Worm (Caenorhabditis elegans) whole organism, young adult: ENCODE results near the gene mrp-5.

Source experiments
- B0336.3 ChIP-seq: fragments of 200-800 bp; sonication (Bioruptor generic); IDR thresholded peaks from 2 replicates; pipeline ENCODE4 v1.3.6; 2022; ENCODE audit warnings: missing genetic modification characterization, missing compliant biosample characterization
- C17E4.6 ChIP-seq: fragments of 200-800 bp; sonication (Bioruptor generic); IDR thresholded peaks from 2 replicates; pipeline ENCODE4 v1.3.6; 2022; ENCODE audit warnings: missing genetic modification reagents, missing genetic modification characterization, missing compliant biosample characterization
- F23B12.7 ChIP-seq: sonication (generic microtip); optimal IDR thresholded peaks from 2 replicates; lab custom pipeline; 2017; ENCODE audit warnings: missing genetic modification characterization, mild to moderate bottlenecking, missing compliant biosample characterization, antibody characterized with exemption, moderate library complexity; ENCODE audit not compliant: insufficient read depth
- K11D2.4 ChIP-seq: fragments of 200-800 bp; sonication (Bioruptor generic); IDR thresholded peaks from 2 replicates; pipeline ENCODE4 v1.3.6; 2022; ENCODE audit warnings: missing genetic modification reagents, missing genetic modification characterization, missing compliant biosample characterization
- K12H6.12 ChIP-seq: fragments of 200-800 bp; sonication (Bioruptor generic); optimal IDR thresholded peaks from 2 replicates; lab custom pipeline; 2018; ENCODE audit warnings: mild to moderate bottlenecking, missing genetic modification characterization, missing compliant biosample characterization
- ZK185.1 ChIP-seq: sonication (generic microtip); optimal IDR thresholded peaks from 2 replicates; lab custom pipeline; 2016; ENCODE audit warnings: mild to moderate bottlenecking, missing genetic modification characterization, missing compliant biosample characterization; ENCODE audit not compliant: poor library complexity, severe bottlenecking
- athp-1 ChIP-seq: sonication (generic microtip); optimal IDR thresholded peaks from 2 replicates; lab custom pipeline; 2017; ENCODE audit warnings: mild to moderate bottlenecking, missing genetic modification characterization, missing compliant biosample characterization
- attf-5 ChIP-seq: fragments of 200-800 bp; sonication (Bioruptor generic); optimal IDR thresholded peaks from 2 replicates; lab custom pipeline; 2018; ENCODE audit warnings: mild to moderate bottlenecking, missing genetic modification characterization, missing compliant biosample characterization
- cebp-1 ChIP-seq, 2 experiments: fragments of 200-800 bp in 1 of 2; sonication (Bioruptor generic) in 1 of 2; sonication (generic microtip) in 1 of 2; IDR thresholded peaks in 1 of 2; optimal IDR thresholded peaks in 1 of 2; 2 replicates each; pipeline versions ENCODE4 v1.3.6 to Lab custom; 2017 to 2022; ENCODE audit warnings: missing compliant biosample characterization in 2 of 2, missing genetic modification characterization in 2 of 2, mild to moderate bottlenecking in 1 of 2, missing genetic modification reagents in 1 of 2, moderate library complexity in 1 of 2
- ceh-27 ChIP-seq: fragments of 200-800 bp; sonication (Bioruptor generic); optimal IDR thresholded peaks from 2 replicates; lab custom pipeline; 2018; ENCODE audit warnings: mild to moderate bottlenecking, missing genetic modification characterization, moderate library complexity, missing compliant biosample characterization
- chd-7 ChIP-seq: sonication (generic microtip); optimal IDR thresholded peaks from 2 replicates; lab custom pipeline; 2016; ENCODE audit warnings: mild to moderate bottlenecking, missing genetic modification characterization, moderate library complexity, missing compliant biosample characterization
- dox-1 ChIP-seq: fragments of 200-800 bp; sonication (Bioruptor generic); IDR thresholded peaks from 2 replicates; pipeline ENCODE4 v1.3.6; 2022; ENCODE audit warnings: missing genetic modification reagents, missing genetic modification characterization, missing compliant biosample characterization
- hmg-1.2 ChIP-seq: fragments of 200-800 bp; sonication (Bioruptor generic); IDR thresholded peaks from 2 replicates; pipeline ENCODE4 v1.3.6; 2022; ENCODE audit warnings: missing genetic modification reagents, missing genetic modification characterization, missing compliant biosample characterization
- let-607 ChIP-seq, 2 experiments: fragments of 200-800 bp in 1 of 2; sonication (Bioruptor generic) in 1 of 2; sonication (generic microtip) in 1 of 2; optimal IDR thresholded peaks; 2 replicates each; lab custom pipeline; 2016 to 2018; ENCODE audit warnings: mild to moderate bottlenecking in 2 of 2, missing compliant biosample characterization in 2 of 2, missing genetic modification characterization in 2 of 2, moderate library complexity in 2 of 2, missing genotype in 1 of 2
- lin-35 ChIP-seq, 3 experiments: fragments of 150-350 bp in 2 of 3; sonication (generic microtip) in 1 of 3; optimal IDR thresholded peaks; 2 replicates each; lab custom pipeline; 2014 to 2018; ENCODE audit warnings: missing biosample characterization in 3 of 3, missing genetic modification characterization in 3 of 3, missing genetic modification reagents in 3 of 3
- lin-40 ChIP-seq: sonication (generic microtip); optimal IDR thresholded peaks from 2 replicates; lab custom pipeline; 2016; ENCODE audit warnings: missing genetic modification characterization, mild to moderate bottlenecking, missing compliant biosample characterization, missing genotype, missing genetic modification reagents
- lir-1 ChIP-seq: fragments of 200-800 bp; sonication (Bioruptor generic); conservative IDR thresholded peaks from 2 replicates; pipeline ENCODE4 v1.3.6; 2022; ENCODE audit warnings: missing genetic modification reagents, missing genetic modification characterization, missing compliant biosample characterization
- lsl-1 ChIP-seq: fragments of 200-800 bp; sonication (Bioruptor generic); optimal IDR thresholded peaks from 2 replicates; lab custom pipeline; 2018; ENCODE audit warnings: mild to moderate bottlenecking, missing genetic modification characterization, moderate library complexity, missing compliant biosample characterization
- madf-3 ChIP-seq: fragments of 200-800 bp; sonication (Bioruptor generic); IDR thresholded peaks from 2 replicates; pipeline ENCODE4 v1.3.6; 2022; ENCODE audit warnings: missing genetic modification reagents, missing genetic modification characterization, missing compliant biosample characterization
- madf-8 ChIP-seq: fragments of 200-800 bp; sonication (Bioruptor generic); conservative IDR thresholded peaks from 2 replicates; pipeline ENCODE4 v1.3.6; 2022; ENCODE audit warnings: missing genetic modification reagents, missing genetic modification characterization, missing compliant biosample characterization
- mcd-1 ChIP-seq: fragments of 200-800 bp; sonication (Bioruptor generic); IDR thresholded peaks from 2 replicates; pipeline ENCODE4 v1.3.6; 2022; ENCODE audit warnings: missing genetic modification reagents, missing genetic modification characterization, missing compliant biosample characterization
- nhr-80 ChIP-seq: sonication (generic microtip); optimal IDR thresholded peaks from 2 replicates; lab custom pipeline; 2016; ENCODE audit warnings: missing genetic modification characterization, missing compliant biosample characterization
- pbrm-1 ChIP-seq: fragments of 200-800 bp; sonication (Bioruptor generic); IDR thresholded peaks from 2 replicates; pipeline ENCODE4 v1.3.6; 2022; ENCODE audit warnings: missing genetic modification reagents, missing genetic modification characterization, missing compliant biosample characterization
- pha-4 ChIP-seq: fragments of 150-350 bp; sonication (generic microtip); optimal IDR thresholded peaks from 2 replicates; lab custom pipeline; 2014; ENCODE audit warnings: missing biosample characterization, missing genetic modification reagents, missing genetic modification characterization
- snpc-1.1 ChIP-seq: sonication (generic microtip); optimal IDR thresholded peaks from 2 replicates; lab custom pipeline; 2017; ENCODE audit warnings: missing genetic modification characterization, mild to moderate bottlenecking, missing compliant biosample characterization, antibody characterized with exemption, moderate library complexity, missing genotype, missing genetic modification reagents; ENCODE audit not compliant: insufficient read depth
- snpc-1.3 ChIP-seq: sonication (generic microtip); optimal IDR thresholded peaks from 2 replicates; lab custom pipeline; 2017; ENCODE audit warnings: missing genetic modification characterization, mild to moderate bottlenecking, missing compliant biosample characterization, antibody characterized with exemption, moderate library complexity, missing genotype, missing genetic modification reagents; ENCODE audit not compliant: insufficient read depth
- snpc-4 ChIP-seq, 5 experiments: fragments of 150-350 bp in 1 of 5; sonication (generic microtip) in 4 of 5; optimal IDR thresholded peaks; 2 replicates each; lab custom pipeline; 2014 to 2018; ENCODE audit warnings: missing genetic modification characterization in 5 of 5, missing biosample characterization in 3 of 5, antibody characterized with exemption in 2 of 5, mild to moderate bottlenecking in 2 of 5, missing compliant biosample characterization in 2 of 5, missing genotype in 2 of 5, moderate library complexity in 2 of 5, missing genetic modification reagents in 1 of 5
- somi-1 ChIP-seq: fragments of 200-800 bp; sonication (Bioruptor generic); optimal IDR thresholded peaks from 2 replicates; lab custom pipeline; 2018; ENCODE audit warnings: mild to moderate bottlenecking, missing genetic modification characterization, missing compliant biosample characterization
- tbp1 ChIP-seq: fragments of 200-800 bp; sonication (Bioruptor generic); optimal IDR thresholded peaks from 2 replicates; lab custom pipeline; 2018; ENCODE audit warnings: mild to moderate bottlenecking, missing genetic modification characterization, missing compliant biosample characterization
- zfh-2 ChIP-seq: fragments of 200-800 bp; sonication (Bioruptor generic); conservative IDR thresholded peaks from 2 replicates; pipeline ENCODE4 v1.3.6; 2022; ENCODE audit warnings: missing genetic modification reagents, missing genetic modification characterization, missing compliant biosample characterization
- ztf-26 ChIP-seq: sonication (generic microtip); optimal IDR thresholded peaks from 2 replicates; lab custom pipeline; 2017; ENCODE audit warnings: missing genetic modification characterization, missing compliant biosample characterization

Gene mrp-5

DNA sequence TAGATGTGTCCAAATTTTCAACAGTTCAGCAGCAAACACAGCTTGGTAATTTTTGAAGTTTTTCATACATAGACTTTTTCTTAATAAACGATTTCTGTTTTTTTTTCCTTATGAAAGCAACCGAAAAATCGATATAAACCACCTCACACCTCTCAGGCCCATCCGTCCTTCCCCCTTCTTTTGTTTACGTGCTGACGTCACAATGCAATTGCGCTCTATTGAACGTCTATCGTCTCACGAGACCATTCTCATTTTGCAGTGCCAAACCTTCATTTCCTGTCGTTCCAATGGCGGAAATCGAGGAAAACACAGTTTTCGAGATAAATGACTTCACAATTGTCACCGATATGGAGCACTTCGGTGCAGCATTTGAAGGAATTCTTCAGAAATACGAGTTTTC lies 37.2 kb upstream of the mrp-5 start, which contains the start of gene rbg-1:
Gene rbg-1, plus strand, starts transcription at position 260 of the 400 bp plus-strand sequence.
- TF ChIP-seq mcd-1 (GFP tag; lab: Robert Waterston, UW): peak; percentile 92
- peak; percentile 65 for TF ChIP-seq nhr-80
- peak; percentile 6 for TF ChIP-seq somi-1 (GFP tag; lab: Kevin White, UChicago)
- TF ChIP-seq snpc-1.1: no peak
- 0 out of 2 replicates have a peak, but pooled peaks have one; percentile 11 for TF ChIP-seq zfh-2 (GFP tag; lab: Robert Waterston, UW)
- peak; percentile 59 for TF ChIP-seq lin-40 (tag; lab: Kevin White, UChicago)
- no peak for TF ChIP-seq lir-1 (GFP tag; lab: Robert Waterston, UW)
- TF ChIP-seq ceh-27 (GFP tag; lab: Kevin White, UChicago): peak; percentile 77
- 0 out of 2 replicates have a peak, but pooled peaks have one; percentile 33 for TF ChIP-seq B0336.3 (GFP tag; lab: Robert Waterston, UW)
- TF ChIP-seq C17E4.6 (GFP tag; lab: Robert Waterston, UW): no peak
- no peak for TF ChIP-seq madf-3 (GFP tag; lab: Robert Waterston, UW)
- TF ChIP-seq tbp1 (GFP tag; lab: Kevin White, UChicago): peak; percentile 14
- peak; percentile 3 for TF ChIP-seq ZK185.1
- no peak for TF ChIP-seq snpc-4 (GFP tag; optimal IDR thresholded peaks at IDR 0.05; lab: Kevin White, UChicago)
- TF ChIP-seq snpc-4 (tag; optimal IDR thresholded peaks at IDR 0.05; lab: Kevin White, UChicago): peak in 3 of 4 experiments; percentile 17 to 43 (median 24)
- TF ChIP-seq snpc-1.3 (tag; lab: Kevin White, UChicago): no peak
- TF ChIP-seq cebp-1 (GFP tag; IDR thresholded peaks at IDR 0.05; lab: Robert Waterston, UW): no peak
- TF ChIP-seq cebp-1 (tag; optimal IDR thresholded peaks at IDR 0.05; lab: Kevin White, UChicago): peak; percentile 78
- TF ChIP-seq madf-8 (GFP tag; lab: Robert Waterston, UW): no peak
- TF ChIP-seq hmg-1.2 (GFP tag; lab: Robert Waterston, UW): peak; percentile 18; the same call in 1 of the 2 replicates
- TF ChIP-seq athp-1 (tag; lab: Kevin White, UChicago): no peak
- TF ChIP-seq let-607 (tag; optimal IDR thresholded peaks at IDR 0.05; lab: Kevin White, UChicago): peak; percentile 50 to 71
- TF ChIP-seq pbrm-1 (GFP tag; lab: Robert Waterston, UW): peak; percentile 49; the same call in 1 of the 2 replicates
- peak; percentile 68 for TF ChIP-seq dox-1 (GFP tag; lab: Robert Waterston, UW)
- peak; percentile 34 for TF ChIP-seq F23B12.7
- TF ChIP-seq lsl-1 (GFP tag; lab: Kevin White, UChicago): no peak
- peak in 1 of 3 experiments; percentile 12 for TF ChIP-seq lin-35 (GFP tag; optimal IDR thresholded peaks at IDR 0.05; lab: Kevin White, UChicago)
- TF ChIP-seq chd-7 (tag; lab: Kevin White, UChicago): no peak
- peak; percentile 60 for TF ChIP-seq K12H6.12 (tag; lab: Kevin White, UChicago)
- TF ChIP-seq K11D2.4: 0 out of 2 replicates have a peak, but pooled peaks have one; percentile 38
- TF ChIP-seq pha-4 (tag; lab: Kevin White, UChicago): peak; percentile 25
- peak; percentile 49 for TF ChIP-seq ztf-26 (tag; lab: Kevin White, UChicago)
- TF ChIP-seq attf-5: peak; percentile 75

DNA sequence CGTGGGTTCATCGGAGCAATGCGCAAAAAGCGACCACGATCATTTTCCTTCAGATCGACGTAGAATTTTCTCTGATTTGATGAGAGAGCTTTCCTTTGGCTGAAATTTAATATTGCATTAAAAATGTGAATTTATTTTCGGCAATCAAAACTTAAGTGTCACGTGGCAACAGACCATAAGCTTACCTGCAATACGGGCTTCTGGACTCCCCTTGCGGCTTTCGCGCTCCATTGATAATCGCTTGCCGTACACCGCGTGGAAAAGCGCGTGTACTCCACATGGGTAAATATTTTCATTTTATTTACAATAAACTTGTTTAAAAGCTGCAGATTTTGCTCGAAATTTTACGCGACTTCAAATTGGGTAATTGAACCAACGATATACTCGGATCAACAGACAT lies 36.4 kb upstream of the mrp-5 start, which contains the start of gene plp-2:
Gene plp-2, minus strand, starts transcription at position 280 of the 400 bp plus-strand sequence.
- TF ChIP-seq mcd-1 (GFP tag; lab: Robert Waterston, UW): 0 out of 2 replicates have a peak, but pooled peaks have one; percentile 21
- TF ChIP-seq dox-1 (GFP tag; lab: Robert Waterston, UW): 0 out of 2 replicates have a peak, but pooled peaks have one; percentile 17
- no peak for TF ChIP-seq ZK185.1

DNA sequence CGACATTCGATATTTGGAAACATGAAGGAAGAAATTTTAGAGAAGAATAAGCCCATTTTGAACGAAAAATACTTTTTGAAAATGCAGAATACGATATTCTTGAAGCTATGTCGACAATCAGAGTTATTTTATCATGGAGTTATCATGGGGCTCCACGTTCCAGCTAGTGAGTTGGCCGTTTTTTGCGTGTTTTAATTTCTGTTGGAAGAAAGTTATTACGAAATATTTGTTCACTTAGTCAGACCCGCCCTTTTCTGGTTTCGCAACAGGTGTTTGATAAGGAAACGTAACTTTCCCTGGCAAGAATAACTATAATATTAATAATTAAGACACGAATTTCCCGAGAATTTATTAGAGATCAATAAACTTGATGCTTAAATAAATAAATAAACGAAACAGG lies 35.5 kb upstream of the mrp-5 start:
- peak; percentile 54 for TF ChIP-seq dox-1 (GFP tag; lab: Robert Waterston, UW)
- TF ChIP-seq cebp-1 (GFP tag; IDR thresholded peaks at IDR 0.05; lab: Robert Waterston, UW): peak; percentile 95
- peak; percentile 90 for TF ChIP-seq cebp-1 (tag; optimal IDR thresholded peaks at IDR 0.05; lab: Kevin White, UChicago)
- peak; percentile 40 for TF ChIP-seq nhr-80
- peak; percentile 97 to 98 for TF ChIP-seq let-607 (tag; optimal IDR thresholded peaks at IDR 0.05; lab: Kevin White, UChicago)
- peak; percentile 37; the same call in 1 of the 2 replicates for TF ChIP-seq mcd-1 (GFP tag; lab: Robert Waterston, UW)
